Worm (Caenorhabditis elegans): ENCODE results near the gene B0393.7.
"Not testable (repeated sequence)": the region's sequence is repeated elsewhere in the genome, so short reads cannot be mapped to it uniquely, and the experiment has no call there.

B0393.7 gene

DNA sequence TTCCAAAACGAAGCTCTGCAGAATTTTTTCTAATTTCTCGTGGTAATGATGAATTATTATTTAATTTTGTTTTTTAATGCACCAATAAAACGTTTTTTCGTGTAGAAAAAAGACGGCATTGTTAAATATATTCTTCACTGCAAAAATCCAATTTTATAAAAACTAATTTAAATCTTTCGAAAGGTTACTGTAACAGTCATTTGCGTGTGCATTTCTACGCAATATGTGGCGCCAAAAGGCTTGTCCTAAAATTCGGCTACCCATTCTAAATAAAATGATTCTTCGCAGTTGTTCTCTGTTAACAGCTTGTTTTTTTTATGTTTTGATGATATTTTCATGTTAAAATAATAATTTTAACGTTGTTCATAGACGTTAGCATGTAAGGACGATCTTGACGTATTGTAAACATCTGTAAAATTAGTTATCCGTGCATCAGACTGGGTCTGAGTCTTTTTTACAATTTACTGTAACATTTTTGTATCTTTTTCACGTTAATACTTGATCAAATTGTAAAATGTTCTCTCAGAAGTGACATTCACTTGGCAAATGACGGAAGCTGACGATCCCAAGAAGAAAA, 14.7 kb upstream of the B0393.7 start, which contains the start of gene mip-1:
mip-1 (plus strand) TSS at position 527 of the 577 bp plus-strand sequence.
- TF ChIP-seq ceh-6 (GFP tag; optimal IDR thresholded peaks at IDR 0.05), result no peak
- TF ChIP-seq zip-5 (tag; optimal IDR thresholded peaks at IDR 0.05), result no peak

- TF ChIP-seq ttx-3 (tag; optimal IDR thresholded peaks at IDR 0.05) (no peak), unc-3 (GFP tag; conservative IDR thresholded peaks at IDR 0.05) (no peak), unc-3 (tag; optimal IDR thresholded peaks at IDR 0.05) (no peak), tbx-2 (tag; optimal IDR thresholded peaks at IDR 0.05) (no peak), hlh-15 (tag; optimal IDR thresholded peaks at IDR 0.05) (no peak), pqm-1 (tag; optimal IDR thresholded peaks at IDR 0.05) (no peak), ceh-31 (tag; optimal IDR thresholded peaks at IDR 0.05) (no peak), C08G9.2 (tag; optimal IDR thresholded peaks at IDR 0.05) (no peak), unc-55 (GFP tag; optimal IDR thresholded peaks at IDR 0.05) (no peak), dmd-4 (tag; optimal IDR thresholded peaks at IDR 0.05; ENCODE audit: borderline replicate concordance) (no peak), sox-4 (tag; optimal IDR thresholded peaks at IDR 0.05) (no peak), nhr-11 (tag; optimal IDR thresholded peaks at IDR 0.05) (no peak), ceh-14 (tag; optimal IDR thresholded peaks at IDR 0.05) (no peak), ets-4 (tag; optimal IDR thresholded peaks at IDR 0.05) (no peak), pag-3 (tag; optimal IDR thresholded peaks at IDR 0.05; ENCODE audit: borderline replicate concordance) (no peak), sox-2 (GFP tag; IDR thresholded peaks at IDR 0.05) (no peak)
Measured at ce11 chrIII:4785714-4786113, 7.8 kb upstream of the B0393.7 start, which contains the start of gene mel-28. Gene mel-28, plus strand, starts transcription at chrIII:4786080.

DNA sequence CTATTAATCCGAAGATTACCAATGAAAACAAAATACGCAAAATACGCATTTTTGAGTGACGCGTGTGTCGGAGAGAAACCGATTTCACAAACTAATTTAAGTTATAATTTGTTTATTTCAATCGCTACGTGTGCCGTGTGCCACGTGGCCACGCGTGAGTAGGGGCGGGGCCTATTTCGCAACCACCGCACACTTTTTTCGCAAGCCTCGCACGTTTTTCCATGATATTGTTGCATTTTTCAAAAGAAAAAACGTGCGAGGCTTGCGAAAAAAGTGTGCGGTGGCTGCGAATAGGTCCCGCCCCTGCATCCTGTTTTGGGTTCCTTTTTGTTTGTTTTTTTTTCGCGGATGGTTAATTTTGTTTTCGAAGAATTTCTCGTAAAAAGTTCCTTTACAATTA, 7.2 kb upstream of the B0393.7 start, which contains the start of gene enu-3.2:
enu-3.2 (minus strand) TSS at position 105 of the 400 bp plus-strand sequence.
- not testable (repeated sequence) for TF ChIP-seq lim-6 (tag; optimal IDR thresholded peaks at IDR 0.05); ceh-45 (GFP tag; IDR thresholded peaks at IDR 0.05); K02D7.2 (tag; optimal IDR thresholded peaks at IDR 0.05)

ce11 chrIII:4781937-4782576, 4.2 kb upstream of the B0393.7 start, which contains the start of the genes gex-5 and C38D4.10:
Gene gex-5, minus strand, starts transcription at chrIII:4781987.
Gene C38D4.10, plus strand, starts transcription at chrIII:4782526.
- not testable (repeated sequence) for TF ChIP-seq unc-55 (GFP tag; optimal IDR thresholded peaks at IDR 0.05); odd-2 (tag; optimal IDR thresholded peaks at IDR 0.05); pha-2 (tag; optimal IDR thresholded peaks at IDR 0.05)

ce11 chrIII:4779855-4780254, 2.0 kb upstream of the B0393.7 start, which contains the start of gene B0393.9:
Gene B0393.9, minus strand, starts transcription at chrIII:4780157.
- TF ChIP-seq ceh-48 (tag; optimal IDR thresholded peaks at IDR 0.05) (no peak), tbx-7 (tag; optimal IDR thresholded peaks at IDR 0.05) (no peak), F13H6.1 (tag; optimal IDR thresholded peaks at IDR 0.05) (no peak)

DNA sequence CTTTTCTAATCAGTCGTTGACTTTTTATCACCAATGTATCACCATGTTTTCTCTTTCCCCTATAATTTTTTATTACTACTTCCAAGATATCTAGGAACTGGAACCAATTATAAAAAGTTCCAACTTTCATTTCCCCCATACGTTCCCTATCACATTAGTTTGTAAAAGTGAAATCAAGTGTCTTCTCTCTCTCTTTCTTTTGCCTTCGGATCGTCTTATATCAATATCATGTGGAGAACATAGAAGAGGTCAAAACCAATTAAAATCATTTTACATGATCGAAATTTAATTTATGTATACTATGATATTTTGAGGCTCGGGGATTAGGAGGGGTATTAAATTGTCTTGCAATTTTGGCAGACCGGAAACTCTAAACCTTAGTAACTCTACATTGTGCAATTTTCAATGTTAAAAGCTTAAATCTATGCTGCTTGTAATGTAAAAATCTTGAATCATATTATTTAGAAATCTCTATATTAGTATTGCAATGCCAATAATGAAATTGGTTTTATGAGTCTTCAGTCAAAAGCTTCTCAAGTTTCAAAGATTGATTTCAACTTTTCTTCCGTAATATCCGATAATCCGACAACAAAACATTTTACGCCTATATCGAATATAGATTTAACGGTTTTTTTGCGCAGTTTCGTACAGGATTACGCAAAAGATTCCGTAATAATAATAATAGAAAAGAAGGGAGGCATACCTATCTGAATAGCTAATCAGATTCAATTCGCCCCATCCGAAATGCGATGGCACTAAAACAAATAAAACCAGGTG, 9.8 kb downstream of the B0393.7 start:
- no peak for TF ChIP-seq zip-5 (tag; optimal IDR thresholded peaks at IDR 0.05)
- no peak for TF ChIP-seq Y22D7AL.16 (tag; optimal IDR thresholded peaks at IDR 0.05)

- TF ChIP-seq ceh-19 (GFP tag; optimal IDR thresholded peaks at IDR 0.05) (no peak), K02D7.2 (tag; optimal IDR thresholded peaks at IDR 0.05) (no peak), fkh-10 (GFP tag; optimal IDR thresholded peaks at IDR 0.05) (no peak), ama-1 (optimal IDR thresholded peaks at IDR 0.05) (no peak), pha-4 (tag; optimal IDR thresholded peaks at IDR 0.05) (no peak), hlh-8 (tag; optimal IDR thresholded peaks at IDR 0.05) (no peak), madf-2 (tag; optimal IDR thresholded peaks at IDR 0.05) (no peak), C38D4.7 (GFP tag; optimal IDR thresholded peaks at IDR 0.05) (no peak), nhr-232 (tag; optimal IDR thresholded peaks at IDR 0.05) (no peak), Y22D7AL.16 (tag; optimal IDR thresholded peaks at IDR 0.05) (no peak), unc-86 (tag; optimal IDR thresholded peaks at IDR 0.05) (no peak), ceh-45 (GFP tag; IDR thresholded peaks at IDR 0.05) (no peak), sdc-2 (tag; optimal IDR thresholded peaks at IDR 0.05) (no peak)
Measured at ce11 chrIII:4766842-4767241, 11.1 kb downstream of the B0393.7 start.

All from whole organism, late embryonic.